Fruit fly (Drosophila melanogaster) whole organism, wandering third instar larva: ENCODE results near the gene mRpS33.
A peak's percentile ranks its signal among the peaks of the same experiment; 100 is the strongest.

Experiments
- Abd-B ChIP-seq: fragments of >200 bp; optimal IDR thresholded peaks from 2 replicates; lab custom pipeline; 2017; ENCODE audit warnings: missing biosample characterization, missing genetic modification characterization
- CG32264 ChIP-seq: fragments of 200-800 bp; sonication (Bioruptor generic); optimal IDR thresholded peaks from 2 replicates; lab custom pipeline; 2016; ENCODE audit warnings: missing biosample characterization, missing genetic modification characterization
- CG9705 ChIP-seq: fragments of 200-800 bp; sonication (Bioruptor generic); optimal IDR thresholded peaks from 2 replicates; lab custom pipeline; 2018; ENCODE audit warnings: missing biosample characterization, mild to moderate bottlenecking, missing genetic modification characterization
- CrebA ChIP-seq: fragments of 200-800 bp; sonication (Bioruptor generic); optimal IDR thresholded peaks from 2 replicates; lab custom pipeline; 2016; ENCODE audit warnings: missing biosample characterization, mild to moderate bottlenecking, missing genetic modification characterization, borderline replicate concordance
- Dfd ChIP-seq: fragments of >200 bp; optimal IDR thresholded peaks from 2 replicates; lab custom pipeline; 2017; ENCODE audit warnings: missing biosample characterization, missing genetic modification characterization
- Dif ChIP-seq: fragments of 200-275, 200-300 bp; sonication (Bioruptor generic); optimal IDR thresholded peaks from 2 replicates; lab custom pipeline; 2018; ENCODE audit warnings: missing biosample characterization, missing genetic modification characterization; ENCODE audit not compliant: partially characterized antibody
- GATAd ChIP-seq: sonication (Bioruptor generic); optimal IDR thresholded peaks from 2 replicates; lab custom pipeline; 2016; ENCODE audit warnings: missing biosample characterization, missing genetic modification characterization
- HLH106 ChIP-seq: fragments of 200-800 bp; optimal IDR thresholded peaks from 3 replicates; lab custom pipeline; 2019; ENCODE audit warnings: missing biosample characterization, mild to moderate bottlenecking, missing genetic modification characterization, moderate library complexity
- Hnf4 ChIP-seq: fragments of 200-800 bp; sonication (Bioruptor generic); optimal IDR thresholded peaks from 2 replicates; lab custom pipeline; 2016; ENCODE audit warnings: missing biosample characterization, mild to moderate bottlenecking, missing genetic modification characterization
- Hr78 ChIP-seq: fragments of >200 bp; optimal IDR thresholded peaks from 2 replicates; lab custom pipeline; 2017; ENCODE audit warnings: missing biosample characterization, missing genetic modification characterization
- Hr83 ChIP-seq: fragments of 200-300 bp; sonication (Bioruptor generic); optimal IDR thresholded peaks from 2 replicates; lab custom pipeline; 2016; ENCODE audit warnings: missing biosample characterization, mild to moderate bottlenecking, missing genetic modification characterization, moderate library complexity; ENCODE audit not compliant: poor library complexity, severe bottlenecking
- Jra ChIP-seq: sonication (Bioruptor generic); optimal IDR thresholded peaks from 2 replicates; lab custom pipeline; 2016; ENCODE audit warnings: missing biosample characterization, missing genetic modification characterization
- Mio ChIP-seq: sonication (Bioruptor generic); optimal IDR thresholded peaks from 2 replicates; lab custom pipeline; 2016; ENCODE audit warnings: missing biosample characterization, missing genetic modification characterization
- Myc ChIP-seq: fragments of >200 bp; optimal IDR thresholded peaks from 2 replicates; lab custom pipeline; 2017
- N ChIP-seq: fragments of >200 bp; optimal IDR thresholded peaks from 2 replicates; lab custom pipeline; 2018; ENCODE audit warnings: missing biosample characterization, missing external identifiers, missing genetic modification characterization
- OdsH ChIP-seq: fragments of 200-800 bp; sonication (Bioruptor generic); optimal IDR thresholded peaks from 2 replicates; lab custom pipeline; 2016; ENCODE audit warnings: missing biosample characterization, mild to moderate bottlenecking, missing genetic modification characterization
- Rel ChIP-seq, 2 experiments: fragments of 200-800 bp; sonication (Bioruptor generic) in 1 of 2; optimal IDR thresholded peaks; 2 replicates in 1 of 2; 3 replicates in 1 of 2; lab custom pipeline; 2016 to 2019; ENCODE audit warnings: mild to moderate bottlenecking in 2 of 2, missing biosample characterization in 2 of 2, missing genetic modification characterization in 2 of 2, moderate library complexity in 1 of 2
- Sp1 ChIP-seq: fragments of 200-800 bp; sonication (Bioruptor generic); optimal IDR thresholded peaks from 3 replicates; lab custom pipeline; 2019; ENCODE audit warnings: missing biosample characterization, mild to moderate bottlenecking, missing genetic modification characterization, moderate library complexity
- Vsx2 ChIP-seq: fragments of 200-300, 225-300 bp; sonication (Bioruptor generic); optimal IDR thresholded peaks from 2 replicates; lab custom pipeline; 2018; ENCODE audit warnings: missing biosample characterization, missing genetic modification characterization; ENCODE audit not compliant: partially characterized antibody
- br ChIP-seq: fragments of 200-800 bp; sonication (Bioruptor generic); optimal IDR thresholded peaks from 2 replicates; lab custom pipeline; 2016; ENCODE audit warnings: missing biosample characterization, missing genetic modification characterization
- brk ChIP-seq: fragments of 200-800 bp; sonication (Bioruptor generic); optimal IDR thresholded peaks from 2 replicates; lab custom pipeline; 2016; ENCODE audit warnings: missing biosample characterization, mild to moderate bottlenecking, missing genetic modification characterization
- dl ChIP-seq, 2 experiments: fragments of 175-275, 200-275 bp in 1 of 2; fragments of 200-275 bp in 1 of 2; sonication (Bioruptor generic); optimal IDR thresholded peaks; lab custom pipeline; 2018; ENCODE audit warnings: mild to moderate bottlenecking in 2 of 2, missing biosample characterization in 2 of 2, missing genetic modification characterization in 2 of 2, moderate library complexity in 2 of 2; ENCODE audit not compliant: partially characterized antibody in 2 of 2, insufficient read depth in 1 of 2
- dmrt93B ChIP-seq: fragments of 200-800 bp; sonication (Bioruptor generic); optimal IDR thresholded peaks from 2 replicates; lab custom pipeline; 2018; ENCODE audit warnings: missing biosample characterization, mild to moderate bottlenecking, missing genetic modification characterization
- dsf ChIP-seq: sonication (Bioruptor generic); optimal IDR thresholded peaks from 2 replicates; lab custom pipeline; 2016; ENCODE audit warnings: missing biosample characterization, missing genetic modification characterization, borderline replicate concordance
- ey ChIP-seq: fragments of 200-800 bp; sonication (Bioruptor generic); optimal IDR thresholded peaks from 2 replicates; lab custom pipeline; 2016; ENCODE audit warnings: missing biosample characterization, missing genetic modification characterization
- foxo ChIP-seq, 2 experiments: fragments of 200-800 bp; sonication (Bioruptor generic); optimal IDR thresholded peaks; 2 replicates in 1 of 2; 3 replicates in 1 of 2; lab custom pipeline; 2016 to 2017; ENCODE audit warnings: missing biosample characterization in 2 of 2, missing genetic modification characterization in 2 of 2
- fru ChIP-seq: fragments of 200-800 bp; sonication (Bioruptor generic); optimal IDR thresholded peaks from 3 replicates; lab custom pipeline; 2016; ENCODE audit warnings: missing biosample characterization, mild to moderate bottlenecking, missing genetic modification characterization
- h ChIP-seq: fragments of 200-800 bp; sonication (Bioruptor generic); optimal IDR thresholded peaks from 3 replicates; lab custom pipeline; 2016; ENCODE audit warnings: missing biosample characterization, mild to moderate bottlenecking, missing genetic modification characterization
- jim ChIP-seq: fragments of 175-275, 200-325 bp; sonication (Bioruptor generic); optimal IDR thresholded peaks from 2 replicates; lab custom pipeline; 2016; ENCODE audit warnings: missing biosample characterization, mild to moderate bottlenecking, missing genetic modification characterization
- lola ChIP-seq: fragments of >200 bp; optimal IDR thresholded peaks from 2 replicates; lab custom pipeline; 2017; ENCODE audit warnings: missing biosample characterization, missing genetic modification characterization
- pan ChIP-seq: fragments of >200 bp; optimal IDR thresholded peaks from 2 replicates; lab custom pipeline; 2017
- psq ChIP-seq: fragments of 200-800 bp; sonication (Bioruptor generic); optimal IDR thresholded peaks from 3 replicates; lab custom pipeline; 2017; ENCODE audit warnings: missing biosample characterization, mild to moderate bottlenecking, missing genetic modification characterization, moderate library complexity
- rgr ChIP-seq: fragments of 200-800 bp; sonication (Bioruptor generic); optimal IDR thresholded peaks from 3 replicates; lab custom pipeline; 2016; ENCODE audit warnings: missing biosample characterization, mild to moderate bottlenecking, missing genetic modification characterization
- sage ChIP-seq: fragments of 200-800 bp; sonication (Bioruptor generic); optimal IDR thresholded peaks from 2 replicates; lab custom pipeline; 2016; ENCODE audit warnings: missing biosample characterization, mild to moderate bottlenecking, missing genetic modification characterization
- sv ChIP-seq: fragments of 200-800 bp; sonication (Bioruptor generic); optimal IDR thresholded peaks from 3 replicates; lab custom pipeline; 2016; ENCODE audit warnings: missing biosample characterization, missing genetic modification characterization
- tai ChIP-seq: sonication (Bioruptor generic); optimal IDR thresholded peaks from 2 replicates; lab custom pipeline; 2016; ENCODE audit warnings: missing biosample characterization, missing genetic modification characterization
- usp ChIP-seq: fragments of >200 bp; optimal IDR thresholded peaks from 2 replicates; lab custom pipeline; 2017; ENCODE audit warnings: missing biosample characterization, missing genetic modification characterization
- woc ChIP-seq: sonication (Bioruptor generic); optimal IDR thresholded peaks from 2 replicates; lab custom pipeline; 2016; ENCODE audit warnings: missing biosample characterization, mild to moderate bottlenecking, missing genetic modification characterization

The mRpS33 gene

DNA sequence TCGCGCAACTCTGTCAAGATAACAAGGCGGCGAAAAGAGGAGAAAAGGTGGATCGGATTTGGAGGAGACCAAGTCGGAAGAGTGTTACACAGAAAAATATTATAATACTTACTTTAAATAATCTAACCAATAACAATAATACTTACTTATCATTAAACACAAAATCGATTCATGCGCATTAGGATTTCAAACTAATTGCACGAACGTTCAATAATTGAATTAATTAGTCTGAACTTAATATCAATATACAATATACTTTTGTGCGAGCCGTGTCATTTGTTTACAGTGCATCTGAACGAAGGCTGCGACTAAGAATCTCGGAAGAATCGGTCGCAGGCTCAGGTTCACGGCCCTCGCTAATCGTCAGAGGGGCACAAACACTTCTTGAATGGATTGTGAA, 40.9 kb downstream of the mRpS33 start:
- TF ChIP-seq br (GFP tag; lab: Kevin White, UChicago): peak; percentile 23
- peak; percentile 53 for TF ChIP-seq HLH106 (tag; lab: Kevin White, UChicago)
- no peak for TF ChIP-seq usp (GFP tag; lab: Kevin White, UChicago)
- no peak for TF ChIP-seq Rel (GFP tag; optimal IDR thresholded peaks at IDR 0.05; lab: Kevin White, UChicago)
- TF ChIP-seq Rel (tag; optimal IDR thresholded peaks at IDR 0.05; lab: Kevin White, UChicago): no peak
- TF ChIP-seq dsf: no peak
- peak; percentile 43 for TF ChIP-seq fru (GFP tag; lab: Kevin White, UChicago)
- no peak for TF ChIP-seq Hr83
- TF ChIP-seq GATAd: no peak
- TF ChIP-seq OdsH (GFP tag; lab: Kevin White, UChicago): peak; percentile 36
- no peak for TF ChIP-seq pan (lab: Kevin White, UChicago)
- TF ChIP-seq dmrt93B (GFP tag; lab: Kevin White, UChicago): no peak
- TF ChIP-seq dl (GFP tag; optimal IDR thresholded peaks at IDR 0.05; lab: Kevin White, UChicago; ENCODE audit: insufficient read depth in 1 of 2, partially characterized antibody in 2 of 2): no peak
- no peak for TF ChIP-seq lola
- no peak for TF ChIP-seq brk (GFP tag; lab: Kevin White, UChicago)
- no peak for TF ChIP-seq sv
- no peak for TF ChIP-seq Jra
- peak; percentile 53 for TF ChIP-seq h
- no peak for TF ChIP-seq CG9705
- no peak for TF ChIP-seq Dfd
- peak; percentile 41 for TF ChIP-seq psq (GFP tag; lab: Kevin White, UChicago)
- peak; percentile 27 for TF ChIP-seq rgr
- TF ChIP-seq foxo (GFP tag; optimal IDR thresholded peaks at IDR 0.05; lab: Kevin White, UChicago): peak in 1 of 2 experiments; percentile 64
- TF ChIP-seq Hr78 (GFP tag; lab: Kevin White, UChicago): no peak
- TF ChIP-seq CG32264 (GFP tag; lab: Kevin White, UChicago): no peak
- no peak for TF ChIP-seq Hnf4
- TF ChIP-seq sage (GFP tag; lab: Kevin White, UChicago): no peak
- TF ChIP-seq jim (GFP tag; lab: Kevin White, UChicago): no peak
- TF ChIP-seq N (GFP tag; lab: Kevin White, UChicago): no peak
- TF ChIP-seq Myc (lab: Kevin White, UChicago): no peak
- no peak for TF ChIP-seq woc
- no peak for TF ChIP-seq CrebA (GFP tag; lab: Kevin White, UChicago)
- no peak for TF ChIP-seq tai
- TF ChIP-seq Abd-B (GFP tag; lab: Kevin White, UChicago): no peak
- peak; percentile 22 for TF ChIP-seq ey
- peak; percentile 40 for TF ChIP-seq Sp1 (GFP tag; lab: Kevin White, UChicago)
- no peak for TF ChIP-seq Dif (GFP tag; lab: Kevin White, UChicago)
- no peak for TF ChIP-seq Mio (GFP tag; lab: Kevin White, UChicago)
- no peak for TF ChIP-seq Vsx2
- TF ChIP-seq, all 38 proteins: peak for 10

DNA sequence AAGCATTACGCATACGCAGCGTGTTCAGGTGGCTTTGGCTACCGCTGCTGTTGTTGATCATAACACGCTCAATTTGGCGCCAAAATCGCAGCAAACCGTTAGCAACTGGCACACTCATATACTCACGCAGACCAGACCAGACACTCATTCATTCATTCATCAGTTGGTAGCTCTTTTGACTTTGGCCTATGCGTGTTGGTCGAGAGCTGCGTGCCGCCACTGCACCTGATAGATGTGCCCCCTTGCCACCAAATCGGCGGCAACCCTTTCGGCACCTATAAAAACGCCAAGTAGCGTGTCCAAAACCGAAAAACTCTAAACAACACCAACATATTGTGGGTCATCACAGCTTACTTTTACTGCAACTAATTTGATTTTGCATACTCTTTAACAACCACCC, 41.9 kb downstream of the mRpS33 start:
- TF ChIP-seq psq (GFP tag; lab: Kevin White, UChicago) (no peak), dsf (no peak), Mio (GFP tag; lab: Kevin White, UChicago) (no peak), usp (GFP tag; lab: Kevin White, UChicago) (no peak), brk (GFP tag; lab: Kevin White, UChicago) (no peak), OdsH (GFP tag; lab: Kevin White, UChicago) (no peak)

DNA sequence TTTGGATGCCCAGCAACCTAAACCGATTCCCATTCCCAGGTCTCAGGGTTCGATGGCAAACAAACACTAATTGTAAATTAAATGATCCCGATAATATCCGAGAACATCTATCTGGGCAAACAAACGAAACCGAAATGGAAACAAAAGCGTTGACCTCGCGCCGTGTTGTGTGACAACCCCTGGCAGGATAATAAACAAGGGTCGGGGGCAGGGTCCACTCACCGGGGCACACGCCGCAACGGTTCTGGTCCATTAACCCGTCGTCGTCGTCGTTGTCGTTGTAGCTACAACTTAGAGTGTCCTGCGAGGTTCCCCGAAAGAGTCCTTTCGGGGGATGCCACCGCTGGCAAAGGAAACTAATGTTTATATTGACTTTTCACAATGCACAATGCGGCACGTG, 47.3 kb downstream of the mRpS33 start:
- TF ChIP-seq Rel (GFP tag; optimal IDR thresholded peaks at IDR 0.05; lab: Kevin White, UChicago) (no peak), Rel (tag; optimal IDR thresholded peaks at IDR 0.05; lab: Kevin White, UChicago) (no peak), Hnf4 (no peak), GATAd (no peak), br (GFP tag; lab: Kevin White, UChicago) (no peak), dmrt93B (GFP tag; lab: Kevin White, UChicago) (no peak), dsf (no peak), Sp1 (GFP tag; lab: Kevin White, UChicago) (no peak), h (no peak), psq (GFP tag; lab: Kevin White, UChicago) (no peak), OdsH (GFP tag; lab: Kevin White, UChicago) (no peak), N (GFP tag; lab: Kevin White, UChicago) (no peak), rgr (no peak), Jra (no peak), ey (no peak), dl (GFP tag; optimal IDR thresholded peaks at IDR 0.05; lab: Kevin White, UChicago; ENCODE audit: insufficient read depth in 1 of 2, partially characterized antibody in 2 of 2) (no peak), Myc (lab: Kevin White, UChicago) (no peak)
